Worm (Caenorhabditis elegans) whole organism, young adult: Measurements from ENCODE around the gene ncx-2.

Experiments
- B0336.3 ChIP-seq: fragments of 200-800 bp; sonication (Bioruptor generic); IDR thresholded peaks from 2 replicates; pipeline ENCODE4 v1.3.6; 2022; ENCODE audit warnings: missing genetic modification characterization, missing compliant biosample characterization
- F23B12.7 ChIP-seq: sonication (generic microtip); optimal IDR thresholded peaks from 2 replicates; lab custom pipeline; 2017; ENCODE audit warnings: missing genetic modification characterization, mild to moderate bottlenecking, missing compliant biosample characterization, antibody characterized with exemption, moderate library complexity; ENCODE audit not compliant: insufficient read depth
- F37B4.10 ChIP-seq: fragments of 200-800 bp; sonication (Bioruptor generic); IDR thresholded peaks from 2 replicates; pipeline ENCODE4 v1.3.6; 2022; ENCODE audit warnings: missing genetic modification characterization, missing compliant biosample characterization
- F57C9.4 ChIP-seq: sonication (generic microtip); optimal IDR thresholded peaks from 2 replicates; lab custom pipeline; 2017; ENCODE audit warnings: mild to moderate bottlenecking, missing genetic modification characterization, missing compliant biosample characterization
- K12H6.12 ChIP-seq: fragments of 200-800 bp; sonication (Bioruptor generic); optimal IDR thresholded peaks from 2 replicates; lab custom pipeline; 2018; ENCODE audit warnings: mild to moderate bottlenecking, missing genetic modification characterization, missing compliant biosample characterization
- Y53F4B.3 ChIP-seq: fragments of 200-800 bp; sonication (Bioruptor generic); IDR thresholded peaks from 2 replicates; pipeline ENCODE4 v1.3.6; 2022; ENCODE audit warnings: missing genetic modification reagents, missing genetic modification characterization, missing compliant biosample characterization
- Y79H2A.3 ChIP-seq: fragments of 200-800 bp; sonication (Bioruptor generic); conservative IDR thresholded peaks from 2 replicates; pipeline ENCODE4 v1.3.6; 2022; ENCODE audit warnings: missing genetic modification reagents, missing genetic modification characterization, missing compliant biosample characterization
- Y95B8A.8 ChIP-seq: fragments of 200-800 bp; sonication (Bioruptor generic); IDR thresholded peaks from 2 replicates; pipeline ENCODE4 v1.3.6; 2022; ENCODE audit warnings: missing genetic modification reagents, missing genetic modification characterization, missing compliant biosample characterization
- ZK185.1 ChIP-seq: sonication (generic microtip); optimal IDR thresholded peaks from 2 replicates; lab custom pipeline; 2016; ENCODE audit warnings: mild to moderate bottlenecking, missing genetic modification characterization, missing compliant biosample characterization; ENCODE audit not compliant: poor library complexity, severe bottlenecking
- ama-1 ChIP-seq, 3 experiments: fragments of 150-350 bp in 1 of 3; sonication (generic microtip) in 2 of 3; optimal IDR thresholded peaks; 2 replicates each; lab custom pipeline; 2014 to 2018; ENCODE audit warnings: missing biosample characterization in 2 of 3, missing genetic modification characterization in 2 of 3, missing genetic modification reagents in 2 of 3
- attf-3 ChIP-seq: fragments of 200-800 bp; sonication (Bioruptor generic); conservative IDR thresholded peaks from 2 replicates; pipeline ENCODE4 v1.3.6; 2022; ENCODE audit warnings: missing genetic modification reagents, missing genetic modification characterization, missing compliant biosample characterization
- attf-5 ChIP-seq: fragments of 200-800 bp; sonication (Bioruptor generic); optimal IDR thresholded peaks from 2 replicates; lab custom pipeline; 2018; ENCODE audit warnings: mild to moderate bottlenecking, missing genetic modification characterization, missing compliant biosample characterization
- bed-2 ChIP-seq: fragments of 200-800 bp; sonication (Bioruptor generic); IDR thresholded peaks from 2 replicates; pipeline ENCODE4 v1.3.6; 2022; ENCODE audit warnings: missing genetic modification reagents, missing genetic modification characterization, missing compliant biosample characterization
- cebp-2 ChIP-seq: fragments of 200-800 bp; sonication (Bioruptor generic); IDR thresholded peaks from 2 replicates; pipeline ENCODE4 v1.3.6; 2022; ENCODE audit warnings: missing genetic modification characterization, missing compliant biosample characterization
- ceh-79 ChIP-seq: sonication (generic microtip); optimal IDR thresholded peaks from 2 replicates; lab custom pipeline; 2017; ENCODE audit warnings: mild to moderate bottlenecking, missing genetic modification characterization, missing compliant biosample characterization
- ceh-91 ChIP-seq: fragments of 200-800 bp; sonication (Bioruptor generic); IDR thresholded peaks from 2 replicates; pipeline ENCODE4 v1.3.6; 2022; ENCODE audit warnings: missing genetic modification reagents, missing genetic modification characterization, missing compliant biosample characterization
- chd-7 ChIP-seq: sonication (generic microtip); optimal IDR thresholded peaks from 2 replicates; lab custom pipeline; 2016; ENCODE audit warnings: mild to moderate bottlenecking, missing genetic modification characterization, moderate library complexity, missing compliant biosample characterization
- dox-1 ChIP-seq: fragments of 200-800 bp; sonication (Bioruptor generic); IDR thresholded peaks from 2 replicates; pipeline ENCODE4 v1.3.6; 2022; ENCODE audit warnings: missing genetic modification reagents, missing genetic modification characterization, missing compliant biosample characterization
- ekl-4 ChIP-seq: fragments of 200-800 bp; sonication (Bioruptor generic); IDR thresholded peaks from 2 replicates; pipeline ENCODE4 v1.3.6; 2022; ENCODE audit warnings: missing genetic modification reagents, missing genetic modification characterization, missing compliant biosample characterization
- fkh-3 ChIP-seq: sonication (generic microtip); optimal IDR thresholded peaks from 2 replicates; lab custom pipeline; 2016; ENCODE audit warnings: mild to moderate bottlenecking, missing genetic modification characterization, missing compliant biosample characterization
- gei-17 ChIP-seq: fragments of 200-800 bp; sonication (Bioruptor generic); optimal IDR thresholded peaks from 2 replicates; lab custom pipeline; 2018; ENCODE audit warnings: mild to moderate bottlenecking, missing genetic modification characterization, missing compliant biosample characterization
- hmg-1.2 ChIP-seq: fragments of 200-800 bp; sonication (Bioruptor generic); IDR thresholded peaks from 2 replicates; pipeline ENCODE4 v1.3.6; 2022; ENCODE audit warnings: missing genetic modification reagents, missing genetic modification characterization, missing compliant biosample characterization
- hsf-1 ChIP-seq: fragments of 200-800 bp; sonication (Bioruptor generic); IDR thresholded peaks from 2 replicates; pipeline ENCODE4 v1.3.6; 2022; ENCODE audit warnings: missing genetic modification reagents, missing genetic modification characterization, missing compliant biosample characterization
- lag-1 ChIP-seq: fragments of 200-800 bp; sonication (Bioruptor generic); IDR thresholded peaks from 2 replicates; pipeline ENCODE4 v1.3.6; 2022; ENCODE audit warnings: missing genetic modification reagents, missing genetic modification characterization, missing compliant biosample characterization
- let-607 ChIP-seq, 2 experiments: fragments of 200-800 bp in 1 of 2; sonication (Bioruptor generic) in 1 of 2; sonication (generic microtip) in 1 of 2; optimal IDR thresholded peaks; 2 replicates each; lab custom pipeline; 2016 to 2018; ENCODE audit warnings: mild to moderate bottlenecking in 2 of 2, missing compliant biosample characterization in 2 of 2, missing genetic modification characterization in 2 of 2, moderate library complexity in 2 of 2, missing genotype in 1 of 2
- lin-26 ChIP-seq: fragments of 200-800 bp; sonication (Bioruptor generic); IDR thresholded peaks from 2 replicates; pipeline ENCODE4 v1.3.6; 2022; ENCODE audit warnings: missing genetic modification reagents, missing genetic modification characterization, missing compliant biosample characterization
- lin-35 ChIP-seq, 3 experiments: fragments of 150-350 bp in 2 of 3; sonication (generic microtip) in 1 of 3; optimal IDR thresholded peaks; 2 replicates each; lab custom pipeline; 2014 to 2018; ENCODE audit warnings: missing biosample characterization in 3 of 3, missing genetic modification characterization in 3 of 3, missing genetic modification reagents in 3 of 3
- lin-40 ChIP-seq: sonication (generic microtip); optimal IDR thresholded peaks from 2 replicates; lab custom pipeline; 2016; ENCODE audit warnings: missing genetic modification characterization, mild to moderate bottlenecking, missing compliant biosample characterization, missing genotype, missing genetic modification reagents
- lir-1 ChIP-seq: fragments of 200-800 bp; sonication (Bioruptor generic); conservative IDR thresholded peaks from 2 replicates; pipeline ENCODE4 v1.3.6; 2022; ENCODE audit warnings: missing genetic modification reagents, missing genetic modification characterization, missing compliant biosample characterization
- lsy-27 ChIP-seq: sonication (generic microtip); optimal IDR thresholded peaks from 2 replicates; lab custom pipeline; 2017; ENCODE audit warnings: missing genetic modification characterization, mild to moderate bottlenecking, missing compliant biosample characterization, antibody characterized with exemption, missing genotype, borderline replicate concordance; ENCODE audit not compliant: insufficient read depth
- madf-3 ChIP-seq: fragments of 200-800 bp; sonication (Bioruptor generic); IDR thresholded peaks from 2 replicates; pipeline ENCODE4 v1.3.6; 2022; ENCODE audit warnings: missing genetic modification reagents, missing genetic modification characterization, missing compliant biosample characterization
- nfya-1 ChIP-seq: sonication (generic microtip); optimal IDR thresholded peaks from 2 replicates; lab custom pipeline; 2017; ENCODE audit warnings: antibody characterized with exemption, missing compliant biosample characterization, missing genetic modification characterization, borderline replicate concordance; ENCODE audit not compliant: insufficient read depth
- nhr-179 ChIP-seq: sonication (generic microtip); optimal IDR thresholded peaks from 2 replicates; lab custom pipeline; 2016; ENCODE audit warnings: mild to moderate bottlenecking, missing genetic modification characterization, missing compliant biosample characterization
- nhr-90 ChIP-seq: sonication (generic microtip); optimal IDR thresholded peaks from 2 replicates; lab custom pipeline; 2016; ENCODE audit warnings: missing genotype, mild to moderate bottlenecking, missing genetic modification characterization, missing compliant biosample characterization
- rec-8 ChIP-seq, 2 experiments: sonication (generic microtip); optimal IDR thresholded peaks; 2 replicates each; lab custom pipeline; 2016; ENCODE audit warnings: mild to moderate bottlenecking in 2 of 2, missing genetic modification characterization in 2 of 2, missing genetic modification reagents in 2 of 2, missing genotype in 2 of 2, missing biosample characterization in 1 of 2, missing compliant biosample characterization in 1 of 2, moderate library complexity in 1 of 2
- sdz-38 ChIP-seq: sonication (generic microtip); optimal IDR thresholded peaks from 2 replicates; lab custom pipeline; 2016; ENCODE audit warnings: missing genotype, missing genetic modification characterization, missing compliant biosample characterization
- sea-2 ChIP-seq: fragments of 200-800 bp; sonication (Bioruptor generic); IDR thresholded peaks from 2 replicates; pipeline ENCODE4 v1.3.6; 2022; ENCODE audit warnings: missing genetic modification characterization, missing compliant biosample characterization
- snpc-1.1 ChIP-seq: sonication (generic microtip); optimal IDR thresholded peaks from 2 replicates; lab custom pipeline; 2017; ENCODE audit warnings: missing genetic modification characterization, mild to moderate bottlenecking, missing compliant biosample characterization, antibody characterized with exemption, moderate library complexity, missing genotype, missing genetic modification reagents; ENCODE audit not compliant: insufficient read depth
- tbp1 ChIP-seq: fragments of 200-800 bp; sonication (Bioruptor generic); optimal IDR thresholded peaks from 2 replicates; lab custom pipeline; 2018; ENCODE audit warnings: mild to moderate bottlenecking, missing genetic modification characterization, missing compliant biosample characterization
- tbx-9 ChIP-seq: sonication (generic microtip); optimal IDR thresholded peaks from 2 replicates; lab custom pipeline; 2016; ENCODE audit warnings: borderline replicate concordance, missing genetic modification characterization, inconsistent platforms, missing compliant biosample characterization
- unc-62 ChIP-seq: fragments of 150-350 bp; optimal IDR thresholded peaks from 2 replicates; lab custom pipeline; 2014; ENCODE audit warnings: missing biosample characterization, missing genetic modification reagents, missing genetic modification characterization
- zfh-2 ChIP-seq: fragments of 200-800 bp; sonication (Bioruptor generic); conservative IDR thresholded peaks from 2 replicates; pipeline ENCODE4 v1.3.6; 2022; ENCODE audit warnings: missing genetic modification reagents, missing genetic modification characterization, missing compliant biosample characterization
- zim-3 ChIP-seq: sonication (generic microtip); optimal IDR thresholded peaks from 2 replicates; lab custom pipeline; 2017; ENCODE audit warnings: mild to moderate bottlenecking, missing genetic modification characterization, moderate library complexity, missing compliant biosample characterization
- ztf-18 ChIP-seq: sonication (generic microtip); optimal IDR thresholded peaks from 2 replicates; lab custom pipeline; 2016; ENCODE audit warnings: missing genotype, mild to moderate bottlenecking, missing genetic modification characterization, missing compliant biosample characterization
- ztf-25 ChIP-seq: fragments of 200-800 bp; sonication (Bioruptor generic); IDR thresholded peaks from 2 replicates; pipeline ENCODE4 v1.3.6; 2022; ENCODE audit warnings: missing genetic modification reagents, missing genetic modification characterization, missing compliant biosample characterization
- ztf-6 ChIP-seq: fragments of 200-800 bp; sonication (Bioruptor generic); IDR thresholded peaks from 2 replicates; pipeline ENCODE4 v1.3.6; 2022; ENCODE audit warnings: missing genetic modification reagents, missing genetic modification characterization, missing compliant biosample characterization

ncx-2 gene

ce11 chrV:5329677-5330266 is 26.3 kb downstream of the ncx-2 start (continued):
- TF ChIP-seq dox-1 (GFP tag; lab: Robert Waterston, UW) (peak; percentile 80), nhr-179 (tag; lab: Kevin White, UChicago) (no peak), sea-2 (GFP tag; lab: Robert Waterston, UW) (no peak), zfh-2 (no peak), madf-3 (GFP tag; lab: Robert Waterston, UW) (no peak), snpc-1.1 (no peak), nfya-1 (tag; lab: Kevin White, UChicago) (no peak), ceh-79 (tag; lab: Kevin White, UChicago) (no peak), hsf-1 (GFP tag; lab: Robert Waterston, UW) (no peak), attf-5 (GFP tag; lab: Kevin White, UChicago) (peak; percentile 9), Y79H2A.3 (GFP tag; lab: Robert Waterston, UW) (no peak), fkh-3 (tag; lab: Kevin White, UChicago) (no peak), unc-62 (no peak), ztf-18 (peak; percentile 36), K12H6.12 (tag; lab: Kevin White, UChicago) (peak; percentile 53), chd-7 (no peak), ztf-6 (GFP tag; lab: Robert Waterston, UW) (no peak), ekl-4 (GFP tag; lab: Robert Waterston, UW) (no peak), ceh-91 (no peak), bed-2 (GFP tag; lab: Robert Waterston, UW) (no peak)

- TF ChIP-seq ztf-18, result no peak
- TF ChIP-seq let-607 (tag; optimal IDR thresholded peaks at IDR 0.05; lab: Kevin White, UChicago), result no peak
- TF ChIP-seq sdz-38 (tag; lab: Kevin White, UChicago), result no peak
- no peak for TF ChIP-seq tbp1 (GFP tag; lab: Kevin White, UChicago)
- no peak for TF ChIP-seq unc-62
- no peak for TF ChIP-seq lin-40
- no peak for TF ChIP-seq nhr-90 (tag; lab: Kevin White, UChicago)
- TF ChIP-seq lsy-27, result no peak
- no peak for TF ChIP-seq lag-1
- no peak for TF ChIP-seq F23B12.7
- TF ChIP-seq bed-2 (GFP tag; lab: Robert Waterston, UW), result no peak
- TF ChIP-seq F37B4.10 (GFP tag; lab: Robert Waterston, UW), result no peak
- TF ChIP-seq tbx-9, result no peak
- TF ChIP-seq zim-3 (tag; lab: Kevin White, UChicago), result no peak
- TF ChIP-seq rec-8 (tag; optimal IDR thresholded peaks at IDR 0.05; lab: Kevin White, UChicago), result no peak
- TF ChIP-seq K12H6.12 (tag; lab: Kevin White, UChicago), result no peak
- TF ChIP-seq ama-1 (optimal IDR thresholded peaks at IDR 0.05; lab: Kevin White, UChicago), result no peak
- TF ChIP-seq ama-1 (GFP tag; optimal IDR thresholded peaks at IDR 0.05; lab: Kevin White, UChicago), result no peak
- no peak for TF ChIP-seq ZK185.1 (tag; lab: Kevin White, UChicago)
These were observed 27.5 kb downstream of the ncx-2 start, which contains the start of gene srg-26 for ce11 chrV:5330967-5331366. Gene srg-26 (plus strand): TSS chrV:5331267.

ce11 chrV:5334588-5334987 is 31.1 kb downstream of the ncx-2 start, which contains the start of gene srg-28:
Gene srg-28 (plus strand): TSS chrV:5334888.
- TF ChIP-seq dox-1 (GFP tag; lab: Robert Waterston, UW) (no peak), lin-35 (GFP tag; optimal IDR thresholded peaks at IDR 0.05; lab: Kevin White, UChicago) (no peak), B0336.3 (GFP tag; lab: Robert Waterston, UW) (no peak), attf-3 (no peak), Y95B8A.8 (GFP tag; lab: Robert Waterston, UW) (no peak), F57C9.4 (tag; lab: Kevin White, UChicago) (no peak), Y53F4B.3 (GFP tag; lab: Robert Waterston, UW) (no peak), fkh-3 (tag; lab: Kevin White, UChicago) (no peak), lir-1 (no peak), lin-26 (GFP tag; lab: Robert Waterston, UW) (no peak), hmg-1.2 (GFP tag; lab: Robert Waterston, UW) (no peak), attf-5 (GFP tag; lab: Kevin White, UChicago) (no peak), ztf-25 (no peak), gei-17 (no peak), cebp-2 (GFP tag; lab: Robert Waterston, UW) (no peak)
